Fruit fly (Drosophila melanogaster) whole organism, pupa: Measurements from ENCODE around the gene Lamtor4.

ENCODE experiments used
- CG8301 ChIP-seq: fragments of 200-800 bp; sonication (Bioruptor generic); optimal IDR thresholded peaks from 2 replicates; lab custom pipeline; 2018; ENCODE audit warnings: missing biosample characterization, mild to moderate bottlenecking, missing genetic modification characterization
- CG9948 ChIP-seq: fragments of 200-800 bp; sonication (Bioruptor generic); optimal IDR thresholded peaks from 2 replicates; lab custom pipeline; 2018; ENCODE audit warnings: missing biosample characterization, mild to moderate bottlenecking, missing genetic modification characterization, moderate library complexity

DNA sequence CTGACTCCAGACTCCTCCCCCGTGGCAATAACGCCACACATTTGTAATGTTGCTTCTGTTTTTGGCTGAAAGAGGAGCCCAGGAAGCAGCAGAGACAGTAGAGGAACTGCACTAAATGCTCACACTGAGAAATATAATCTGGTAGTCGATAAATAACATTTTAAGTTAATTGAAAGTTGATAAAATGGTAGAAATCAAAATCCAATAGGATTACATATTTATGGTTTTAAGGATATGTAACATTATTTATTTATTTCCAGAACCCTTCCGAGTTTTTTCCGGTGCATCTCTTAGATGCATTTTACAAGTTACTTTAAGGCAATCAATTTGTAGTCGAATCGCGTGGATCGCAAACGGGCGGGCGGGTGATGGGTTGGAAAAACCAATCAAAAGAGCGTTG lies 5.8 kb upstream of the Lamtor4 start:
- TF ChIP-seq CG9948 (tag; lab: Kevin White, UChicago) (peak; percentile 43), CG8301 (tag; lab: Kevin White, UChicago) (peak; percentile 57)
